Worm (Caenorhabditis elegans) whole organism, late embryonic: ENCODE results near the gene fipr-18.
"Not testable (repeated sequence)": the region's sequence is repeated elsewhere in the genome, so short reads cannot be mapped to it uniquely, and the experiment has no call there.

Experiments
- C38D4.7 ChIP-seq: fragments of 200-800 bp; sonication (Bioruptor generic); optimal IDR thresholded peaks from 2 replicates; lab custom pipeline; 2018; ENCODE audit warnings: mild to moderate bottlenecking, missing genetic modification characterization, moderate library complexity, missing compliant biosample characterization
- K02D7.2 ChIP-seq: sonication (generic microtip); optimal IDR thresholded peaks from 2 replicates; lab custom pipeline; 2017; ENCODE audit warnings: mild to moderate bottlenecking, missing genetic modification characterization, missing compliant biosample characterization
- ceh-18 ChIP-seq: sonication (generic microtip); optimal IDR thresholded peaks from 2 replicates; lab custom pipeline; 2016; ENCODE audit warnings: missing genetic modification characterization, missing compliant biosample characterization
- ceh-19 ChIP-seq: fragments of 200-800 bp; sonication (Bioruptor generic); optimal IDR thresholded peaks from 2 replicates; lab custom pipeline; 2018; ENCODE audit warnings: mild to moderate bottlenecking, missing genetic modification characterization, missing compliant biosample characterization
- ceh-2 ChIP-seq: sonication (generic microtip); optimal IDR thresholded peaks from 2 replicates; lab custom pipeline; 2016; ENCODE audit warnings: missing genotype, missing genetic modification characterization, missing compliant biosample characterization
- ceh-24 ChIP-seq: sonication (generic microtip); optimal IDR thresholded peaks from 2 replicates; lab custom pipeline; 2016; ENCODE audit warnings: mild to moderate bottlenecking, missing genetic modification characterization, missing compliant biosample characterization
- ceh-30 ChIP-seq: fragments of 150-350 bp; optimal IDR thresholded peaks from 2 replicates; lab custom pipeline; 2014; ENCODE audit warnings: missing biosample characterization, missing genetic modification characterization
- dve-1 ChIP-seq: sonication (generic microtip); optimal IDR thresholded peaks from 2 replicates; lab custom pipeline; 2017; ENCODE audit warnings: antibody characterized with exemption, mild to moderate bottlenecking, missing genetic modification characterization, missing compliant biosample characterization
- elt-2 ChIP-seq: sonication (generic microtip); optimal IDR thresholded peaks from 2 replicates; lab custom pipeline; 2016; ENCODE audit warnings: missing genetic modification reagents, missing genetic modification characterization, missing compliant biosample characterization
- elt-4 ChIP-seq: sonication (generic microtip); optimal IDR thresholded peaks from 2 replicates; lab custom pipeline; 2016; ENCODE audit warnings: missing genetic modification characterization, missing compliant biosample characterization
- ets-4 ChIP-seq: sonication (generic microtip); optimal IDR thresholded peaks from 2 replicates; lab custom pipeline; 2016; ENCODE audit warnings: missing genetic modification characterization, missing compliant biosample characterization
- fax-1 ChIP-seq: sonication (generic microtip); optimal IDR thresholded peaks from 2 replicates; lab custom pipeline; 2016; ENCODE audit warnings: missing genotype, missing genetic modification characterization, missing compliant biosample characterization
- hlh-30 ChIP-seq: sonication (generic microtip); optimal IDR thresholded peaks from 2 replicates; lab custom pipeline; 2017; ENCODE audit warnings: antibody characterized with exemption, missing genetic modification characterization, missing compliant biosample characterization; ENCODE audit not compliant: insufficient read depth
- nfya-1 ChIP-seq: sonication (generic microtip); optimal IDR thresholded peaks from 2 replicates; lab custom pipeline; 2017; ENCODE audit warnings: missing genetic modification characterization, mild to moderate bottlenecking, missing compliant biosample characterization, antibody characterized with exemption, moderate library complexity
- nhr-11 ChIP-seq: fragments of 150-350 bp; optimal IDR thresholded peaks from 2 replicates; lab custom pipeline; 2014; ENCODE audit warnings: missing biosample characterization, missing genetic modification characterization
- nhr-232 ChIP-seq: sonication (generic microtip); optimal IDR thresholded peaks from 2 replicates; lab custom pipeline; 2016; ENCODE audit warnings: missing genetic modification characterization, missing compliant biosample characterization
- odd-2 ChIP-seq: sonication (generic microtip); optimal IDR thresholded peaks from 2 replicates; lab custom pipeline; 2017; ENCODE audit warnings: antibody characterized with exemption, mild to moderate bottlenecking, missing genetic modification characterization, missing compliant biosample characterization
- pag-3 ChIP-seq: sonication (generic microtip); optimal IDR thresholded peaks from 2 replicates; lab custom pipeline; 2016; ENCODE audit warnings: missing compliant biosample characterization, missing genetic modification characterization, borderline replicate concordance
- pha-4 ChIP-seq: fragments of 150-350 bp; optimal IDR thresholded peaks from 2 replicates; lab custom pipeline; 2018; ENCODE audit warnings: missing biosample characterization, missing genetic modification reagents, missing genetic modification characterization
- ref-2 ChIP-seq: sonication (generic microtip); optimal IDR thresholded peaks from 2 replicates; lab custom pipeline; 2016; ENCODE audit warnings: missing genetic modification characterization, missing compliant biosample characterization
- rnt-1 ChIP-seq: sonication (generic microtip); optimal IDR thresholded peaks from 2 replicates; lab custom pipeline; 2016; ENCODE audit warnings: missing genetic modification characterization, missing compliant biosample characterization
- sdc-2 ChIP-seq: sonication (generic microtip); optimal IDR thresholded peaks from 2 replicates; lab custom pipeline; 2016; ENCODE audit warnings: missing genotype, missing genetic modification characterization, missing compliant biosample characterization
- sox-2 ChIP-seq: fragments of 200-800 bp; sonication (Bioruptor generic); IDR thresholded peaks from 2 replicates; pipeline ENCODE4 v1.3.6; 2022; ENCODE audit warnings: missing genetic modification reagents, missing genetic modification characterization, missing compliant biosample characterization
- sox-4 ChIP-seq: sonication (generic microtip); optimal IDR thresholded peaks from 2 replicates; lab custom pipeline; 2017; ENCODE audit warnings: mild to moderate bottlenecking, missing genetic modification characterization, inconsistent platforms, missing compliant biosample characterization
- syd-9 ChIP-seq: sonication (generic microtip); optimal IDR thresholded peaks from 2 replicates; lab custom pipeline; 2016; ENCODE audit warnings: mild to moderate bottlenecking, missing genetic modification characterization, moderate library complexity, missing compliant biosample characterization
- unc-3 ChIP-seq, 2 experiments: fragments of 200-800 bp in 1 of 2; sonication (Bioruptor generic) in 1 of 2; sonication (generic microtip) in 1 of 2; conservative IDR thresholded peaks in 1 of 2; optimal IDR thresholded peaks in 1 of 2; 2 replicates each; pipeline versions ENCODE4 v1.3.6 to Lab custom; 2016 to 2022; ENCODE audit warnings: missing compliant biosample characterization in 2 of 2, missing genetic modification characterization in 2 of 2, missing genetic modification reagents in 1 of 2
- unc-42 ChIP-seq: sonication (generic microtip); optimal IDR thresholded peaks from 2 replicates; lab custom pipeline; 2016; ENCODE audit warnings: missing genotype, missing genetic modification characterization, missing compliant biosample characterization
- unc-55 ChIP-seq: sonication (generic microtip); optimal IDR thresholded peaks from 2 replicates; lab custom pipeline; 2017; ENCODE audit warnings: missing biosample characterization, missing genetic modification reagents, missing genetic modification characterization
- unc-86 ChIP-seq: sonication (generic microtip); optimal IDR thresholded peaks from 2 replicates; lab custom pipeline; 2016; ENCODE audit warnings: missing genetic modification characterization, missing compliant biosample characterization
- zip-5 ChIP-seq: sonication (generic microtip); optimal IDR thresholded peaks from 2 replicates; lab custom pipeline; 2016; ENCODE audit warnings: missing genetic modification characterization, missing compliant biosample characterization

fipr-18 gene

DNA sequence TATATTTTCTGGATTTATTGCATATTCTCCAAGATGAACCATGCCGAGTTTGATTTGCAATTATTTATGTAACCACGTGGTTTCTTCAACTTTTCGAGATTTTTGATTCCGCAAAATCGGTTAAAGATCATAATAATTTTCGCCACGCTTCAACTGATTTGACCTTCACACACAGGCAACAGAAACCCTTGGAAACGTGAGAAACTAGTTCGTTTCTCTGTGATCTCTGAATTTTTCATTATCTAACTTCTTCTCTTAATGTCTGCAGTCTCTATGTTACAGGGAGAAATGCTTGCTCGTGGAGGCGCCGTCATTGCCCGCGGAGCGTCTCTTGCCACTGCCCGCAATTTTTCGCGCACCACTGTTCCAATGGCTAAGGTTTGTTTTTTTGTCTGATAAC lies 6.2 kb downstream of the fipr-18 start, which contains the start of gene fum-1:
Gene fum-1 (plus strand): TSS at position 259 of the 400 bp plus-strand sequence.
- TF ChIP-seq pag-3 = no peak
- TF ChIP-seq ceh-18 (tag; lab: Kevin White, UChicago) = peak; percentile 12
- TF ChIP-seq rnt-1 (tag; lab: Kevin White, UChicago) = peak; percentile 14
- no peak for TF ChIP-seq sdc-2
- TF ChIP-seq dve-1 (tag; lab: Kevin White, UChicago) = no peak
- TF ChIP-seq sox-2 = no peak
- TF ChIP-seq nfya-1 = peak; percentile 31
- no peak for TF ChIP-seq ceh-30 (tag; lab: Kevin White, UChicago)
- no peak for TF ChIP-seq pha-4 (tag; lab: Kevin White, UChicago)
- TF ChIP-seq hlh-30 = peak; percentile 9

DNA sequence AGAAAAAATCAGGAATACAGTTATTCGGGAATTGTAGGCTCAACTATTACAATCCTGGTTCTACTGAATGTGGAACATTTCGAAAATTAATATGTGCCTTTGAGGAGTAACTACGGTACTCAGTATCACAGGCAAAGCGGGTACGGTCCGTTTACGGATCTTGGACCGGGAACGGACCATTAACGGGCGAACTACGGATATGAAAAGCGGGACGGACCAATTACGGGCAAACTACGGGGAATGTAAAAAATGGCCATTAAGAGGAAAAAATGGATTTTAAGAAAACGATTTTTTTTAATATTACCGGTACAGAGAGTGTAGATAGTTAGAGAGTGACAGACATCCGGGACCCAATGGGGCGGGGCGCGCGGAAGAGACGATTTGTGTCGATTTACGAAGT lies 9.9 kb downstream of the fipr-18 start, which contains the start of gene H14A12.5:
Gene H14A12.5 (minus strand): TSS at position 101 of the 400 bp plus-strand sequence.
- not testable (repeated sequence) for TF ChIP-seq unc-55 (GFP tag; lab: Kevin White, UChicago); pag-3; sox-2

DNA sequence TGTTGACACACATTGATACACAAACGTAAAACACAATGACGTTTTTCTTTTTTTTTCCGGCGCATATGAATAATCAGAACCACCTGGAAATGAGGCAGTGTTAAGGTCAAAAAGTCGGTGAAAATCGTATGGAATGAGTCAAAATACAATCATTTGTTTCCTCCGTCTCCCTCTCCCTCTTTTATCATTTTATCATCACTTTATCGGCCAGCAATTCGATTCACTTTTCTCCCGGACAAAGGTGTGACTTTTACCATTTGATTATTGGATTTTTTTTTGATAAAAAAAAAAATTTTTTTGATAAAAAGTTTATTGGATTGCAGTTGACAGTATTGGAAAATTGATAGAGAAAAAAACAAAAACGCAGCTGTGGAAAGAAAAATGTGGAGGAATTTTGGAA lies 19.8 kb downstream of the fipr-18 start:
- TF ChIP-seq ceh-24 (tag; lab: Kevin White, UChicago) = no peak
- no peak for TF ChIP-seq C38D4.7 (GFP tag; lab: Kevin White, UChicago)
- TF ChIP-seq dve-1 (tag; lab: Kevin White, UChicago) = no peak
- TF ChIP-seq hlh-30 = no peak
- no peak for TF ChIP-seq ets-4 (tag; lab: Kevin White, UChicago)
- TF ChIP-seq zip-5 (tag; lab: Kevin White, UChicago) = no peak
- TF ChIP-seq unc-86 = no peak
- no peak for TF ChIP-seq syd-9
- TF ChIP-seq K02D7.2 (tag; lab: Kevin White, UChicago) = no peak
- no peak for TF ChIP-seq rnt-1 (tag; lab: Kevin White, UChicago)
- TF ChIP-seq unc-42 (tag; lab: Kevin White, UChicago) = no peak
- TF ChIP-seq ceh-19 (GFP tag; lab: Kevin White, UChicago) = no peak
- no peak for TF ChIP-seq sox-4 (tag; lab: Kevin White, UChicago)
- no peak for TF ChIP-seq elt-4 (tag; lab: Kevin White, UChicago)
- TF ChIP-seq nhr-232 (tag; lab: Kevin White, UChicago) = no peak
- no peak for TF ChIP-seq ceh-30 (tag; lab: Kevin White, UChicago)
- TF ChIP-seq unc-3 (GFP tag; conservative IDR thresholded peaks at IDR 0.05; lab: Robert Waterston, UW) = no peak
- no peak for TF ChIP-seq unc-3 (tag; optimal IDR thresholded peaks at IDR 0.05; lab: Kevin White, UChicago)
- TF ChIP-seq elt-2 = no peak

DNA sequence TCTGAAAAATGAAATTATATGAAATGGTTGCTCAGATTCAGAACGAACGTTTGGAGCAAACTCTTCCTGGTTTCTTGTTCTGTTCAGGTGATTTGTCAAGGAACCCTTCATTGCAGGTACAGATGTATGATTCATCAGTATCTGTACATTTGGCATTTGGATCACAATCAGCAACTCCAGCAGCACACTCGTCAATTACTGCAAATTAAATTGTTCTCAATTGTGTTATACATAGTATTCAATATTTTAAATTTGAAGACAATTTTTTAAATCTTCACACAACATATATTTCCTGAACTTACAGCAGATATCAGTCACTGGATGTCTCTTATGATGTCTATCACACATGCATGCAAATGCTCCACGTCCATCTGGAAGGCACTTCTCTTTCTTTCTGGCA lies 25.6 kb downstream of the fipr-18 start:
- TF ChIP-seq ceh-2 (tag; lab: Kevin White, UChicago) = no peak
- no peak for TF ChIP-seq nhr-11 (tag; lab: Kevin White, UChicago)
- TF ChIP-seq hlh-30 = no peak
- TF ChIP-seq odd-2 (tag; lab: Kevin White, UChicago) = no peak
- TF ChIP-seq, all 69 proteins: peak for 0

DNA sequence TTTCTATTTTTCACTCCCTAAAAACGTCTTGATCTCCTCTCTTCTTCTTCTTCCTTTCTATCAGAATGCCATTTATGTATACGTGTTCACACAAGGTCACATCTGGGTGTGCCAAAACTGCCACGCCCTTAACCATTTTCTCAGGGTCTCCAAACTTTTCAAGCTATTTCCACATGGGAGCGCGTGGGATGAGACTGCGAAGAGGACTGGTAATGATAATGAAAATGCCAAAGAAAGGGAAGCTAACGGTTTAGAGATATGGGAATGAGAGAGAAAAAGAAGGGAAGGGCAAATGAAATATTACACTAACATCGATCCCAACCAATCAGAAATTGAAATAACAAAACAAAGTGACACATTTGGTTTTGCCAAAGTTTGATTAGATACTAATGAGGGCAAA lies 29.2 kb downstream of the fipr-18 start:
- TF ChIP-seq zip-5 (tag; lab: Kevin White, UChicago) (no peak), pha-4 (tag; lab: Kevin White, UChicago) (no peak)
- TF ChIP-seq, all 69 proteins: peak for 0

DNA sequence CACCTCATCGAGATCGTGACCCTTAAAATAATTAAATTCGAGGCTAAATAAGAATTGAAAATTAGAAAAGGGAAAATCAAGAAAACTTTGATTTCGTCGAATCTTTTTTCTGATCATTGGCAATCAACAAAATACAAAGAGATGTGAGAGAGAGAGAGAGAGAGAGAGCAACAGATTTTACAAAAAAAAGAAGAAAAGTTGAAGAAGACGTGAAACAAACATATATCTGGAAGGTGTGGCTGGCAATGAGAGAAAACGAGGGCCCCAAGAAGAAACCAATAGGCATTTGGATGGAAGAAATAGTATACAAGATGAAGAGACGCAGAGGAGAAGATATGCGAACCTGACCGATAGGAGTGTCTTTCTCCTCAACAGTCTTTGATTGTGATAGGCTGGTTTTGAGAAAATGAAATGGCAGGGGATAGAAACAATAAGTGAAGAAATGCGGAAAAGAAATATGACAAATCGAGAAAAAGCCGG lies 30.0 kb downstream of the fipr-18 start, which contains the start of gene mup-4:
Gene mup-4 (minus strand): TSS at position 51 of the 480 bp plus-strand sequence.
- TF ChIP-seq ceh-24 (tag; lab: Kevin White, UChicago) (no peak), nfya-1 (peak; percentile 18)

DNA sequence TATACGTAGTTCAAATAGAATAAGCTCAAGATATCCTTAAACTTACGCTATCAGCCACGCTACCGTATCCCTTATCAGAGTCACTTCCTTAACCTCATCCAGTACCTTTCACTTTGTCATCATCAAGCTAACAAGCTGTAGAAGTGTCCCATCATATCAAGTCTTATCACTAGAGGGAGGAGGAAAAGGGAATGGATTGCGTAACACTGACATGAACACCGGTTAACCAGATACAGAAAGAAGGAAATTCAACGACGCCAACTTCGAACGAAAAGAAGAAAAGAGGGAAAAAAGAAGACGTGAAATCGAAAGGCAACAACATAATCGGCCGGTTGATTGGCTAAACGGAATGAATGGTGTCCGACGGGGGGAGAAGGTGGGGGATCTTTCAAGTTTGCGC lies 30.9 kb downstream of the fipr-18 start:
- no peak for TF ChIP-seq fax-1 (tag; lab: Kevin White, UChicago)
- TF ChIP-seq ceh-19 (GFP tag; lab: Kevin White, UChicago) = no peak
- peak; percentile 33 for TF ChIP-seq ref-2 (tag; lab: Kevin White, UChicago)
